Worm (Caenorhabditis elegans): ENCODE data around the gene alfa-1.

ce11 chrII:7624272-7624671, 38.0 kb downstream of the alfa-1 start:
- TF ChIP-seq med-1 (GFP tag; optimal IDR thresholded peaks at IDR 0.05; ENCODE audit: insufficient read depth) (no peak), flt-1 (GFP tag; IDR thresholded peaks at IDR 0.05) (no peak), tab-1 (GFP tag; IDR thresholded peaks at IDR 0.05) (no peak), ztf-29 (GFP tag; IDR thresholded peaks at IDR 0.05) (no peak), cog-1 (tag; optimal IDR thresholded peaks at IDR 0.05) (no peak), klf-2 (GFP tag; conservative IDR thresholded peaks at IDR 0.05) (no peak)

All from whole organism, midembryonic.